Fruit fly (Drosophila melanogaster) whole organism, embryonic: ENCODE measurements around the gene Ogdh.
A peak's percentile ranks its signal among the peaks of the same experiment; 100 is the strongest.

Experiments
- Awh ChIP-seq: fragments of 200-800 bp; sonication (Bioruptor generic); IDR thresholded peaks from 2 replicates; pipeline ENCODE4, ENCODE4 v1.3.6; 2022; ENCODE audit warnings: missing biosample characterization, missing genetic modification characterization
- Blimp-1 ChIP-seq: fragments of 200-800 bp; sonication (Bioruptor generic); optimal IDR thresholded peaks from 3 replicates; lab custom pipeline; 2018; ENCODE audit warnings: missing biosample characterization, missing genetic modification characterization, mild to moderate bottlenecking, moderate library complexity, missing genetic modification reagents
- CG10267 ChIP-seq: fragments of 200-800 bp; sonication (Bioruptor generic); optimal IDR thresholded peaks from 2 replicates; lab custom pipeline; 2018; ENCODE audit warnings: missing biosample characterization, mild to moderate bottlenecking, missing genetic modification characterization, moderate library complexity
- CG10431 ChIP-seq: fragments of 200-800 bp; sonication (Bioruptor generic); optimal IDR thresholded peaks from 3 replicates; lab custom pipeline; 2018; ENCODE audit warnings: missing biosample characterization, mild to moderate bottlenecking, missing genetic modification characterization
- CG12155 ChIP-seq: fragments of 200-800 bp; sonication (Bioruptor generic); optimal IDR thresholded peaks from 3 replicates; lab custom pipeline; 2016; ENCODE audit warnings: missing biosample characterization, missing genetic modification characterization
- CG13287 ChIP-seq: fragments of 200-800 bp; sonication (Bioruptor generic); IDR thresholded peaks from 2 replicates; pipeline ENCODE4 v1.3.6; 2022; ENCODE audit warnings: missing biosample characterization, missing genetic modification characterization; ENCODE audit not compliant: partially characterized antibody
- CG17912 ChIP-seq: fragments of 200-800 bp; sonication (Bioruptor generic); optimal IDR thresholded peaks from 2 replicates; lab custom pipeline; 2018; ENCODE audit warnings: missing biosample characterization, mild to moderate bottlenecking, missing genetic modification characterization
- CG2678 ChIP-seq: fragments of 200-800 bp; sonication (Bioruptor generic); optimal IDR thresholded peaks from 3 replicates; lab custom pipeline; 2019; ENCODE audit warnings: missing biosample characterization, mild to moderate bottlenecking, missing genetic modification characterization, moderate library complexity
- CG31365 ChIP-seq: fragments of 200-800 bp; sonication (Bioruptor generic); optimal IDR thresholded peaks from 2 replicates; lab custom pipeline; 2018; ENCODE audit warnings: missing biosample characterization, mild to moderate bottlenecking, missing genetic modification characterization
- CG34422 ChIP-seq: fragments of 200-800 bp; sonication (Bioruptor generic); IDR thresholded peaks from 3 replicates; pipeline ENCODE4 v1.3.6; 2022; ENCODE audit warnings: missing biosample characterization, missing genetic modification characterization
- CG5180 ChIP-seq: fragments of 200-800 bp; sonication (Bioruptor generic); optimal IDR thresholded peaks from 3 replicates; lab custom pipeline; 2017; ENCODE audit warnings: missing biosample characterization, missing genetic modification characterization, mild to moderate bottlenecking, moderate library complexity, missing genetic modification reagents
- CG6254 ChIP-seq: fragments of 200-800 bp; sonication (Bioruptor generic); optimal IDR thresholded peaks from 3 replicates; lab custom pipeline; 2017; ENCODE audit warnings: mild to moderate bottlenecking, missing biosample characterization, missing genetic modification reagents, missing genetic modification characterization
- CG7745 ChIP-seq: fragments of 200-800 bp; sonication (Bioruptor generic); optimal IDR thresholded peaks from 2 replicates; lab custom pipeline; 2018; ENCODE audit warnings: missing biosample characterization, mild to moderate bottlenecking, missing genetic modification characterization, moderate library complexity
- CG8089 ChIP-seq: fragments of 200-800 bp; sonication (Bioruptor generic); optimal IDR thresholded peaks from 3 replicates; lab custom pipeline; 2016; ENCODE audit warnings: missing biosample characterization, missing genetic modification characterization
- CG9727 ChIP-seq: fragments of 200-800 bp; sonication (Bioruptor generic); optimal IDR thresholded peaks from 3 replicates; lab custom pipeline; 2017; ENCODE audit warnings: missing biosample characterization, mild to moderate bottlenecking, missing genetic modification characterization
- Dbx ChIP-seq: fragments of 200-800 bp; sonication (Bioruptor generic); IDR thresholded peaks from 3 replicates; pipeline ENCODE4 v1.3.6; 2022; ENCODE audit warnings: missing biosample characterization, missing genetic modification characterization
- Dll ChIP-seq: fragments of 200-800 bp; sonication (Bioruptor generic); IDR thresholded peaks from 4 replicates; pipeline ENCODE4 v1.3.6; 2022; ENCODE audit warnings: missing biosample characterization, missing genetic modification characterization; ENCODE audit not compliant: partially characterized antibody
- Elba2 ChIP-seq: fragments of 200-800 bp; sonication (Bioruptor generic); optimal IDR thresholded peaks from 3 replicates; lab custom pipeline; 2016; ENCODE audit warnings: missing biosample characterization, missing genetic modification characterization
- Hr51 ChIP-seq, 2 experiments: fragments of 200-800 bp; sonication (Bioruptor generic); optimal IDR thresholded peaks; 2 replicates in 1 of 2; 3 replicates in 1 of 2; lab custom pipeline; 2016 to 2018; ENCODE audit warnings: missing biosample characterization in 2 of 2, missing genetic modification characterization in 2 of 2, mild to moderate bottlenecking in 1 of 2, moderate library complexity in 1 of 2
- Med ChIP-seq: fragments of 200-800 bp; sonication (Bioruptor generic); peaks from one replicate; lab custom pipeline; 2016; ENCODE audit warnings: missing biosample characterization, missing genetic modification characterization, mild to moderate bottlenecking, inconsistent platforms, moderate library complexity
- Myb ChIP-seq: fragments of 200-800 bp; sonication (Bioruptor generic); optimal IDR thresholded peaks from 2 replicates; lab custom pipeline; 2016; ENCODE audit warnings: missing biosample characterization, missing genetic modification characterization
- Opbp ChIP-seq: fragments of 200-800 bp; sonication (Bioruptor generic); IDR thresholded peaks from 3 replicates; pipeline ENCODE4 v1.3.6; 2022; ENCODE audit warnings: missing biosample characterization, missing genetic modification characterization; ENCODE audit not compliant: partially characterized antibody
- Pdp1 ChIP-seq, 2 experiments: fragments of 200-800 bp; sonication (Bioruptor generic); optimal IDR thresholded peaks; 3 replicates each; lab custom pipeline; 2016; ENCODE audit warnings: missing biosample characterization in 2 of 2, missing genetic modification characterization in 2 of 2, mild to moderate bottlenecking in 1 of 2, moderate library complexity in 1 of 2
- abd-A ChIP-seq: fragments of 200-800 bp; sonication (Bioruptor generic); optimal IDR thresholded peaks from 3 replicates; lab custom pipeline; 2019; ENCODE audit warnings: missing biosample characterization, mild to moderate bottlenecking, missing genetic modification characterization, moderate library complexity
- ash1 ChIP-seq: fragments of 200-800 bp; sonication (Bioruptor generic); optimal IDR thresholded peaks from 2 replicates; lab custom pipeline; 2018; ENCODE audit warnings: missing biosample characterization, mild to moderate bottlenecking, missing genetic modification characterization
- az2 ChIP-seq: fragments of 200-800 bp; sonication (Bioruptor generic); optimal IDR thresholded peaks from 3 replicates; lab custom pipeline; 2016; ENCODE audit warnings: missing biosample characterization, missing genetic modification characterization
- bab2 ChIP-seq: fragments of 200-800 bp; sonication (Bioruptor generic); optimal IDR thresholded peaks from 2 replicates; lab custom pipeline; 2016; ENCODE audit warnings: missing biosample characterization, missing genetic modification characterization
- caup ChIP-seq: fragments of 200-800 bp; sonication (Bioruptor generic); optimal IDR thresholded peaks from 3 replicates; lab custom pipeline; 2017; ENCODE audit warnings: missing biosample characterization, mild to moderate bottlenecking, missing genetic modification characterization, moderate library complexity; ENCODE audit not compliant: severe bottlenecking
- chm ChIP-seq: fragments of 200-800 bp; sonication (Bioruptor generic); IDR thresholded peaks from 2 replicates; pipeline ENCODE4 v1.3.6; 2022; ENCODE audit warnings: missing biosample characterization, missing genetic modification characterization
- croc ChIP-seq: fragments of 200-800 bp; sonication (Bioruptor generic); conservative IDR thresholded peaks from 3 replicates; pipeline ENCODE4 v1.3.6; 2022; ENCODE audit warnings: missing biosample characterization, missing genetic modification characterization
- crp ChIP-seq, 2 experiments: fragments of 200-800 bp; sonication (Bioruptor generic); optimal IDR thresholded peaks; 2 replicates in 1 of 2; 3 replicates in 1 of 2; lab custom pipeline; 2017; ENCODE audit warnings: missing biosample characterization in 2 of 2, missing genetic modification characterization in 2 of 2, mild to moderate bottlenecking in 1 of 2, moderate library complexity in 1 of 2
- lilli ChIP-seq: fragments of 200-800 bp; sonication (Bioruptor generic); optimal IDR thresholded peaks from 3 replicates; lab custom pipeline; 2016; ENCODE audit warnings: missing biosample characterization, missing genetic modification characterization
- nom ChIP-seq: fragments of 200-800 bp; sonication (Bioruptor generic); optimal IDR thresholded peaks from 2 replicates; lab custom pipeline; 2017; ENCODE audit warnings: missing biosample characterization, missing genetic modification characterization, mild to moderate bottlenecking, moderate library complexity, missing genetic modification reagents
- oc ChIP-seq: fragments of 200-800 bp; sonication (Bioruptor generic); optimal IDR thresholded peaks from 2 replicates; lab custom pipeline; 2018; ENCODE audit warnings: missing biosample characterization, mild to moderate bottlenecking, missing genetic modification characterization, moderate library complexity
- odd ChIP-seq: fragments of 200-800 bp; sonication (Bioruptor generic); optimal IDR thresholded peaks from 2 replicates; lab custom pipeline; 2017; ENCODE audit warnings: missing biosample characterization, mild to moderate bottlenecking, missing genetic modification characterization
- pros ChIP-seq: fragments of 200-800 bp; sonication (Bioruptor generic); optimal IDR thresholded peaks from 3 replicates; lab custom pipeline; 2019; ENCODE audit warnings: missing biosample characterization, mild to moderate bottlenecking, missing genetic modification characterization, moderate library complexity
- sens ChIP-seq: fragments of 200-800 bp; sonication (Bioruptor generic); peaks from one replicate; lab custom pipeline; 2016; ENCODE audit warnings: missing biosample characterization, missing genetic modification characterization
- sens-2 ChIP-seq: fragments of 200-800 bp; sonication (Bioruptor generic); IDR thresholded peaks from 2 replicates; pipeline ENCODE4 v1.3.6; 2022; ENCODE audit warnings: missing biosample characterization, missing genetic modification characterization
- slbo ChIP-seq: fragments of 200-800 bp; sonication (Bioruptor generic); IDR thresholded peaks from 2 replicates; pipeline ENCODE4 v1.3.6; 2022; ENCODE audit warnings: missing biosample characterization, missing genetic modification characterization
- sug ChIP-seq: fragments of 200-800 bp; optimal IDR thresholded peaks from 2 replicates; lab custom pipeline; 2019; ENCODE audit warnings: missing biosample characterization, mild to moderate bottlenecking, missing genetic modification characterization, moderate library complexity
- vvl ChIP-seq: fragments of 200-800 bp; sonication (Bioruptor generic); IDR thresholded peaks from 2 replicates; pipeline ENCODE4 v1.3.6; 2022; ENCODE audit warnings: missing biosample characterization, missing genetic modification characterization

The Ogdh gene

dm6 chr3L:16975638-16976528 is 21.3 kb downstream of the Ogdh start (continued):
- TF ChIP-seq CG10431 (GFP tag; lab: Kevin White, UChicago) (no peak), CG17912 (GFP tag; lab: Kevin White, UChicago) (no peak), Elba2 (GFP tag; lab: Kevin White, UChicago) (no peak), sens-2 (no peak), CG13287 (GFP tag; lab: Robert Waterston, UW) (peak; percentile 39; the same call in 1 of the 2 replicates), CG8089 (GFP tag; lab: Kevin White, UChicago) (no peak), CG12155 (no peak), nom (GFP tag; lab: Kevin White, UChicago) (peak; percentile 48), ash1 (no peak), az2 (GFP tag; lab: Kevin White, UChicago) (no peak), slbo (GFP tag; lab: Robert Waterston, UW) (0 out of 2 replicates have a peak, but pooled peaks have one; percentile 4), CG5180 (GFP tag; lab: Kevin White, UChicago) (no peak), vvl (GFP tag; lab: Robert Waterston, UW) (peak; percentile 24; the same call in 1 of the 2 replicates), Hr51 (GFP tag; optimal IDR thresholded peaks at IDR 0.05; lab: Kevin White, UChicago) (no peak), crp (GFP tag; optimal IDR thresholded peaks at IDR 0.05; lab: Kevin White, UChicago) (no peak)
- TF ChIP-seq, all 482 proteins: peak for 63

- TF ChIP-seq sug (tag; lab: Kevin White, UChicago) (peak; percentile 24), sens (GFP tag; lab: Kevin White, UChicago) (peak; percentile 23), odd (GFP tag; lab: Kevin White, UChicago) (no peak), CG10267 (tag; lab: Kevin White, UChicago) (no peak), CG9727 (GFP tag; lab: Kevin White, UChicago) (no peak)
- TF ChIP-seq, all 482 proteins: peak for 2
Measured at dm6 chr3L:16977311-16977710, 22.7 kb downstream of the Ogdh start.

dm6 chr3L:16978406-16978805 is 23.8 kb downstream of the Ogdh start:
- TF ChIP-seq CG7745 (tag; lab: Kevin White, UChicago) (no peak), pros (peak; percentile 87), oc (tag; lab: Kevin White, UChicago) (peak; percentile 64), Blimp-1 (GFP tag; lab: Kevin White, UChicago) (peak; percentile 0), CG6254 (GFP tag; lab: Kevin White, UChicago) (no peak), Myb (GFP tag; lab: Kevin White, UChicago) (no peak), Med (peak; percentile 16), abd-A (tag; lab: Kevin White, UChicago) (peak; percentile 81), vvl (GFP tag; lab: Robert Waterston, UW) (peak; percentile 39; the same call in 1 of the 2 replicates), Awh (0 out of 2 replicates have a peak, but pooled peaks have one; percentile 15)

- TF ChIP-seq CG34422 (GFP tag; lab: Robert Waterston, UW) (0 out of 3 replicates have a peak, but pooled peaks have one; percentile 38), croc (no peak), chm (no peak), Dbx (GFP tag; lab: Robert Waterston, UW) (peak; percentile 18; the same call in 1 of the 3 replicates), CG31365 (no peak), caup (GFP tag; lab: Kevin White, UChicago) (peak; percentile 28), lilli (GFP tag; lab: Kevin White, UChicago) (no peak), Opbp (GFP tag; lab: Robert Waterston, UW) (0 out of 3 replicates have a peak, but pooled peaks have one; percentile 21), CG6254 (GFP tag; lab: Kevin White, UChicago) (no peak), Pdp1 (GFP tag; optimal IDR thresholded peaks at IDR 0.05; lab: Kevin White, UChicago) (peak in 1 of 2 experiments; percentile 17), Dll (GFP tag; lab: Robert Waterston, UW) (no peak), CG2678 (tag; lab: Kevin White, UChicago) (peak; percentile 4), bab2 (GFP tag; lab: Kevin White, UChicago) (no peak), odd (GFP tag; lab: Kevin White, UChicago) (peak; percentile 16)
Measured at dm6 chr3L:16981114-16981648, 26.6 kb downstream of the Ogdh start.
